Worm (Caenorhabditis elegans) whole organism, mixed stage, embryonic: ENCODE measurements around the gene sma-5.
A peak's percentile ranks its signal among the peaks of the same experiment; 100 is the strongest.

ENCODE experiments used
- M03D4.4 ChIP-seq: sonication (generic microtip); optimal IDR thresholded peaks from 2 replicates; lab custom pipeline; 2017; ENCODE audit warnings: mild to moderate bottlenecking, missing genetic modification characterization, missing compliant biosample characterization
- bed-3 ChIP-seq: fragments of 200-800 bp; sonication (Bioruptor generic); optimal IDR thresholded peaks from 3 replicates; lab custom pipeline; 2018; ENCODE audit warnings: mild to moderate bottlenecking, missing genetic modification characterization, moderate library complexity, missing compliant biosample characterization
- blmp-1 ChIP-seq: fragments of 150-350 bp; optimal IDR thresholded peaks from 2 replicates; lab custom pipeline; 2014; ENCODE audit warnings: missing biosample characterization, missing genetic modification characterization
- ceh-43 ChIP-seq: fragments of 200-800 bp; sonication (Bioruptor generic); optimal IDR thresholded peaks from 2 replicates; lab custom pipeline; 2018; ENCODE audit warnings: mild to moderate bottlenecking, missing genetic modification characterization, moderate library complexity, missing compliant biosample characterization
- ceh-83 ChIP-seq: fragments of 200-800 bp; sonication (Bioruptor generic); optimal IDR thresholded peaks from 2 replicates; lab custom pipeline; 2018; ENCODE audit warnings: mild to moderate bottlenecking, missing genetic modification characterization, missing compliant biosample characterization
- cnd-1 ChIP-seq: fragments of 200-800 bp; sonication (Bioruptor generic); optimal IDR thresholded peaks from 2 replicates; lab custom pipeline; 2018; ENCODE audit warnings: mild to moderate bottlenecking, missing genetic modification characterization, missing compliant biosample characterization
- drap-1 ChIP-seq: fragments of 200-800 bp; sonication (Bioruptor generic); optimal IDR thresholded peaks from 3 replicates; lab custom pipeline; 2018; ENCODE audit warnings: mild to moderate bottlenecking, missing genetic modification characterization, missing compliant biosample characterization
- elt-1 ChIP-seq: sonication (generic microtip); optimal IDR thresholded peaks from 2 replicates; lab custom pipeline; 2017; ENCODE audit warnings: missing genetic modification characterization, mild to moderate bottlenecking, missing compliant biosample characterization, antibody characterized with exemption, moderate library complexity, borderline replicate concordance; ENCODE audit not compliant: insufficient read depth
- elt-3 ChIP-seq: fragments of 150-350 bp; optimal IDR thresholded peaks from 2 replicates; lab custom pipeline; 2014; ENCODE audit warnings: missing biosample characterization, missing genetic modification characterization
- ham-2 ChIP-seq: fragments of 200-800 bp; sonication (Bioruptor generic); optimal IDR thresholded peaks from 2 replicates; lab custom pipeline; 2018; ENCODE audit warnings: mild to moderate bottlenecking, missing genetic modification characterization, missing compliant biosample characterization
- hlh-1 ChIP-seq: fragments of 150-350 bp; optimal IDR thresholded peaks from 2 replicates; lab custom pipeline; 2014; ENCODE audit warnings: missing biosample characterization, missing genetic modification reagents, missing genetic modification characterization
- lin-13 ChIP-seq: fragments of 150-350 bp; optimal IDR thresholded peaks from 2 replicates; lab custom pipeline; 2014; ENCODE audit warnings: missing biosample characterization, missing genetic modification characterization
- lin-32 ChIP-seq: fragments of 200-800 bp; sonication (Bioruptor generic); optimal IDR thresholded peaks from 2 replicates; lab custom pipeline; 2018; ENCODE audit warnings: mild to moderate bottlenecking, missing genetic modification characterization, missing compliant biosample characterization
- lsy-2 ChIP-seq: fragments of 150-350 bp; optimal IDR thresholded peaks from 2 replicates; lab custom pipeline; 2014; ENCODE audit warnings: missing biosample characterization, missing genetic modification characterization
- mab-5 ChIP-seq: fragments of 150-350 bp; optimal IDR thresholded peaks from 2 replicates; lab custom pipeline; 2014; ENCODE audit warnings: missing biosample characterization, missing genetic modification characterization
- mls-2 ChIP-seq: sonication (generic microtip); optimal IDR thresholded peaks from 2 replicates; lab custom pipeline; 2016; ENCODE audit warnings: mild to moderate bottlenecking, missing genetic modification characterization, moderate library complexity, missing compliant biosample characterization
- nhr-12 ChIP-seq: fragments of 150-350 bp; optimal IDR thresholded peaks from 2 replicates; lab custom pipeline; 2014; ENCODE audit warnings: missing biosample characterization, missing genetic modification characterization
- nhr-2 ChIP-seq: fragments of 150-350 bp; optimal IDR thresholded peaks from 2 replicates; lab custom pipeline; 2014; ENCODE audit warnings: missing biosample characterization, missing genetic modification characterization
- pha-4 ChIP-seq: fragments of 150-350 bp; optimal IDR thresholded peaks from 2 replicates; lab custom pipeline; 2018; ENCODE audit warnings: missing biosample characterization, missing genetic modification reagents, missing genetic modification characterization
- sem-2 ChIP-seq: fragments of 200-800 bp; sonication (Bioruptor generic); optimal IDR thresholded peaks from 2 replicates; lab custom pipeline; 2018; ENCODE audit warnings: mild to moderate bottlenecking, missing genetic modification characterization, missing compliant biosample characterization
- snpc-4 ChIP-seq: fragments of 150-350 bp; optimal IDR thresholded peaks from 2 replicates; lab custom pipeline; 2014; ENCODE audit warnings: missing biosample characterization, missing genetic modification characterization
- sptf-1 ChIP-seq: sonication (generic microtip); optimal IDR thresholded peaks from 2 replicates; lab custom pipeline; 2017; ENCODE audit warnings: mild to moderate bottlenecking, missing genetic modification characterization, moderate library complexity, missing compliant biosample characterization
- tbx-8 ChIP-seq: fragments of 200-800 bp; sonication (Bioruptor generic); optimal IDR thresholded peaks from 2 replicates; lab custom pipeline; 2018; ENCODE audit warnings: mild to moderate bottlenecking, missing genetic modification characterization, moderate library complexity, missing compliant biosample characterization
- unc-120 ChIP-seq: sonication (generic microtip); optimal IDR thresholded peaks from 2 replicates; lab custom pipeline; 2017; ENCODE audit warnings: missing genetic modification characterization, missing compliant biosample characterization; ENCODE audit not compliant: poor library complexity, severe bottlenecking
- unc-62 ChIP-seq: fragments of 150-350 bp; optimal IDR thresholded peaks from 2 replicates; lab custom pipeline; 2014; ENCODE audit warnings: missing biosample characterization, missing genetic modification reagents, missing genetic modification characterization
- zip-8 ChIP-seq: fragments of 150-350 bp; optimal IDR thresholded peaks from 2 replicates; lab custom pipeline; 2014; ENCODE audit warnings: missing biosample characterization, missing genetic modification characterization

Gene sma-5

ce11 chrX:11967034-11967433, 38.3 kb downstream of the sma-5 start:
- TF ChIP-seq ceh-83: no peak
- no peak for TF ChIP-seq sptf-1 (tag; lab: Kevin White, UChicago)
- TF ChIP-seq tbx-8: no peak
- no peak for TF ChIP-seq M03D4.4 (tag; lab: Kevin White, UChicago)
- no peak for TF ChIP-seq unc-120 (tag; lab: Kevin White, UChicago)
- no peak for TF ChIP-seq lin-13 (tag; lab: Kevin White, UChicago)
- no peak for TF ChIP-seq ceh-43 (GFP tag; lab: Kevin White, UChicago)
- TF ChIP-seq mab-5 (tag; lab: Kevin White, UChicago): no peak
- TF ChIP-seq snpc-4 (tag; lab: Kevin White, UChicago): no peak
- TF ChIP-seq lin-32 (GFP tag; lab: Kevin White, UChicago): no peak
- TF ChIP-seq ham-2: no peak
- TF ChIP-seq elt-3 (tag; lab: Kevin White, UChicago): no peak
- TF ChIP-seq nhr-12 (tag; lab: Kevin White, UChicago): no peak
- TF ChIP-seq pha-4 (tag; lab: Kevin White, UChicago): no peak
- TF ChIP-seq lsy-2 (tag; lab: Kevin White, UChicago): no peak
- no peak for TF ChIP-seq sem-2 (GFP tag; lab: Kevin White, UChicago)
- TF ChIP-seq zip-8 (tag; lab: Kevin White, UChicago): no peak

ce11 chrX:11965663-11966304, 39.6 kb downstream of the sma-5 start, which contains the start of gene sams-1:
Gene sams-1 (plus strand): TSS chrX:11965962.
- TF ChIP-seq sptf-1 (tag; lab: Kevin White, UChicago) (no peak), elt-1 (tag; lab: Kevin White, UChicago) (peak; percentile 75)
- TF ChIP-seq, all 35 proteins: peak for 1

ce11 chrX:11965163-11965562, 40.2 kb downstream of the sma-5 start:
- TF ChIP-seq cnd-1 (no peak), snpc-4 (tag; lab: Kevin White, UChicago) (no peak), lin-13 (tag; lab: Kevin White, UChicago) (no peak)

- no peak for TF ChIP-seq drap-1 (GFP tag; lab: Kevin White, UChicago)
- TF ChIP-seq lin-13 (tag; lab: Kevin White, UChicago): no peak
- no peak for TF ChIP-seq snpc-4 (tag; lab: Kevin White, UChicago)
- TF ChIP-seq elt-3 (tag; lab: Kevin White, UChicago): no peak
- TF ChIP-seq M03D4.4 (tag; lab: Kevin White, UChicago): no peak
- TF ChIP-seq unc-62 (GFP tag; lab: Kevin White, UChicago): no peak
These were observed 40.8 kb downstream of the sma-5 start for ce11 chrX:11964555-11964954.

ce11 chrX:11963659-11964058, 41.7 kb downstream of the sma-5 start:
- no peak for TF ChIP-seq hlh-1
- TF ChIP-seq elt-1 (tag; lab: Kevin White, UChicago): peak; percentile 91
- peak; percentile 21 for TF ChIP-seq unc-62 (GFP tag; lab: Kevin White, UChicago)

ce11 chrX:11962050-11962788, 43.1 kb downstream of the sma-5 start:
- TF ChIP-seq mls-2 (no peak), nhr-2 (tag; lab: Kevin White, UChicago) (no peak), sptf-1 (tag; lab: Kevin White, UChicago) (no peak), tbx-8 (no peak), blmp-1 (no peak), bed-3 (GFP tag; lab: Kevin White, UChicago) (no peak), zip-8 (tag; lab: Kevin White, UChicago) (no peak), drap-1 (GFP tag; lab: Kevin White, UChicago) (no peak), sem-2 (GFP tag; lab: Kevin White, UChicago) (no peak), ceh-43 (GFP tag; lab: Kevin White, UChicago) (no peak), mab-5 (tag; lab: Kevin White, UChicago) (no peak)
